Fruit fly (Drosophila melanogaster) whole organism, embryonic: ENCODE results near the gene CG15296.

Source experiments
- Ada2b ChIP-seq: fragments of 200-800 bp; sonication (Bioruptor generic); IDR thresholded peaks from 2 replicates; pipeline ENCODE4 v1.3.6; 2022; ENCODE audit warnings: missing biosample characterization, missing genetic modification characterization
- Antp ChIP-seq: fragments of 200-800 bp; sonication (Bioruptor generic); optimal IDR thresholded peaks from 3 replicates; lab custom pipeline; 2016; ENCODE audit warnings: missing biosample characterization, missing genetic modification characterization
- Atf-2 ChIP-seq: fragments of 200-800 bp; sonication (Bioruptor generic); optimal IDR thresholded peaks from 2 replicates; lab custom pipeline; 2016; ENCODE audit warnings: missing biosample characterization, missing genetic modification characterization
- B-H1 ChIP-seq: fragments of 200-800 bp; sonication (Bioruptor generic); IDR thresholded peaks from 3 replicates; pipeline ENCODE4 v1.3.6; 2022; ENCODE audit warnings: missing biosample characterization, missing genetic modification characterization
- Blimp-1 ChIP-seq: fragments of 200-800 bp; sonication (Bioruptor generic); optimal IDR thresholded peaks from 3 replicates; lab custom pipeline; 2018; ENCODE audit warnings: missing biosample characterization, missing genetic modification characterization, mild to moderate bottlenecking, moderate library complexity, missing genetic modification reagents
- CG10267 ChIP-seq: fragments of 200-800 bp; sonication (Bioruptor generic); optimal IDR thresholded peaks from 2 replicates; lab custom pipeline; 2018; ENCODE audit warnings: missing biosample characterization, mild to moderate bottlenecking, missing genetic modification characterization, moderate library complexity
- CG10462 ChIP-seq: fragments of 200-800 bp; sonication (Bioruptor generic); optimal IDR thresholded peaks from 2 replicates; lab custom pipeline; 2016; ENCODE audit warnings: missing biosample characterization, missing genetic modification characterization
- CG10959 ChIP-seq: fragments of 200-800 bp; sonication (Bioruptor generic); IDR thresholded peaks from 2 replicates; pipeline ENCODE4 v1.3.6; 2022; ENCODE audit warnings: missing biosample characterization, missing genetic modification characterization
- CG12659 ChIP-seq: fragments of 200-800 bp; sonication (Bioruptor generic); optimal IDR thresholded peaks from 3 replicates; lab custom pipeline; 2017; ENCODE audit warnings: mild to moderate bottlenecking, missing biosample characterization, missing genetic modification reagents, missing genetic modification characterization
- CG12942 ChIP-seq: fragments of 200-800 bp; sonication (Bioruptor generic); optimal IDR thresholded peaks from 3 replicates; lab custom pipeline; 2016; ENCODE audit warnings: missing biosample characterization, missing genetic modification characterization
- CG13296 ChIP-seq: fragments of 200-800 bp; sonication (Bioruptor generic); optimal IDR thresholded peaks from 3 replicates; lab custom pipeline; 2018; ENCODE audit warnings: missing biosample characterization, mild to moderate bottlenecking, missing genetic modification characterization
- CG14710 ChIP-seq: fragments of 200-800 bp; sonication (Bioruptor generic); optimal IDR thresholded peaks from 3 replicates; lab custom pipeline; 2019; ENCODE audit warnings: missing biosample characterization, mild to moderate bottlenecking, missing genetic modification characterization, moderate library complexity
- CG16813 ChIP-seq: fragments of 200-800 bp; sonication (Bioruptor generic); IDR thresholded peaks from 3 replicates; pipeline ENCODE4 v1.3.6; 2022; ENCODE audit warnings: missing biosample characterization, missing genetic modification characterization; ENCODE audit not compliant: partially characterized antibody
- CG17359 ChIP-seq: fragments of 200-800 bp; sonication (Bioruptor generic); optimal IDR thresholded peaks from 3 replicates; lab custom pipeline; 2018; ENCODE audit warnings: missing biosample characterization, mild to moderate bottlenecking, missing genetic modification characterization, moderate library complexity
- CG2889 ChIP-seq: fragments of 200-800 bp; sonication (Bioruptor generic); IDR thresholded peaks from 3 replicates; pipeline ENCODE4 v1.3.6; 2022; ENCODE audit warnings: missing biosample characterization, missing genetic modification characterization
- CG3163 ChIP-seq: fragments of 200-800 bp; sonication (Bioruptor generic); optimal IDR thresholded peaks from 3 replicates; lab custom pipeline; 2016; ENCODE audit warnings: missing biosample characterization, missing genetic modification characterization
- CG6689 ChIP-seq: fragments of 200-800 bp; sonication (Bioruptor generic); IDR thresholded peaks from 2 replicates; pipeline ENCODE4 v1.3.6; 2022; ENCODE audit warnings: missing biosample characterization, missing genetic modification characterization
- CG7357 ChIP-seq: fragments of 200-800 bp; sonication (Bioruptor generic); IDR thresholded peaks from 3 replicates; pipeline ENCODE4 v1.3.6; 2022; ENCODE audit warnings: missing biosample characterization, missing genetic modification characterization
- CG7987 ChIP-seq: fragments of 200-800 bp; sonication (Bioruptor generic); optimal IDR thresholded peaks from 2 replicates; lab custom pipeline; 2018; ENCODE audit warnings: missing biosample characterization, mild to moderate bottlenecking, missing genetic modification characterization, moderate library complexity
- CG8089 ChIP-seq: fragments of 200-800 bp; sonication (Bioruptor generic); optimal IDR thresholded peaks from 3 replicates; lab custom pipeline; 2016; ENCODE audit warnings: missing biosample characterization, missing genetic modification characterization
- CG9215 ChIP-seq: fragments of 200-800 bp; sonication (Bioruptor generic); IDR thresholded peaks from 2 replicates; pipeline ENCODE4 v1.3.6; 2022; ENCODE audit warnings: missing biosample characterization, missing genetic modification characterization
- Chrac-16 ChIP-seq: fragments of 200-800 bp; sonication (Bioruptor generic); optimal IDR thresholded peaks from 3 replicates; lab custom pipeline; 2016; ENCODE audit warnings: missing biosample characterization, missing genetic modification characterization
- CkIIα-i1 ChIP-seq: fragments of 200-800 bp; sonication (Bioruptor generic); IDR thresholded peaks from 2 replicates; pipeline ENCODE4 v1.3.6; 2022; ENCODE audit warnings: missing biosample characterization, missing genetic modification characterization
- CoRest ChIP-seq: fragments of 200-800 bp; sonication (Bioruptor generic); optimal IDR thresholded peaks from 3 replicates; lab custom pipeline; 2018; ENCODE audit warnings: missing biosample characterization, mild to moderate bottlenecking, missing genetic modification characterization, moderate library complexity
- D19B ChIP-seq: fragments of 200-800 bp; sonication (Bioruptor generic); optimal IDR thresholded peaks from 2 replicates; lab custom pipeline; 2017; ENCODE audit warnings: missing biosample characterization, mild to moderate bottlenecking, missing genetic modification characterization
- Drgx ChIP-seq: fragments of 200-800 bp; sonication (Bioruptor generic); IDR thresholded peaks from 2 replicates; pipeline ENCODE4 v1.3.6; 2022; ENCODE audit warnings: missing biosample characterization, missing genetic modification characterization
- Fer3 ChIP-seq: fragments of 200-800 bp; sonication (Bioruptor generic); optimal IDR thresholded peaks from 2 replicates; lab custom pipeline; 2018; ENCODE audit warnings: missing biosample characterization, mild to moderate bottlenecking, missing genetic modification characterization, moderate library complexity
- HLH4C ChIP-seq: fragments of 200-800 bp; sonication (Bioruptor generic); IDR thresholded peaks from 3 replicates; pipeline ENCODE4 v1.3.6; 2022; ENCODE audit warnings: missing biosample characterization, missing genetic modification characterization; ENCODE audit not compliant: partially characterized antibody
- HmgD ChIP-seq: fragments of 200-800 bp; sonication (Bioruptor generic); optimal IDR thresholded peaks from 3 replicates; lab custom pipeline; 2016; ENCODE audit warnings: missing biosample characterization, missing genetic modification characterization
- Hr39 ChIP-seq: fragments of >200 bp; optimal IDR thresholded peaks from 2 replicates; lab custom pipeline; 2017
- Meics ChIP-seq: fragments of 200-800 bp; sonication (Bioruptor generic); optimal IDR thresholded peaks from 2 replicates; lab custom pipeline; 2017; ENCODE audit warnings: missing biosample characterization, mild to moderate bottlenecking, missing genetic modification characterization
- Myb ChIP-seq: fragments of 200-800 bp; sonication (Bioruptor generic); optimal IDR thresholded peaks from 2 replicates; lab custom pipeline; 2016; ENCODE audit warnings: missing biosample characterization, missing genetic modification characterization
- NFAT ChIP-seq: fragments of 200-800 bp; sonication (Bioruptor generic); IDR thresholded peaks from 2 replicates; pipeline ENCODE4 v1.3.6; 2022; ENCODE audit warnings: missing biosample characterization, missing genetic modification characterization
- Rx ChIP-seq: fragments of 200-800 bp; sonication (Bioruptor generic); IDR thresholded peaks from 2 replicates; pipeline ENCODE4 v1.3.6; 2022; ENCODE audit warnings: missing biosample characterization, missing genetic modification characterization
- Spps ChIP-seq: fragments of 200-800 bp; sonication (Bioruptor generic); optimal IDR thresholded peaks from 2 replicates; lab custom pipeline; 2018; ENCODE audit warnings: missing biosample characterization, mild to moderate bottlenecking, missing genetic modification characterization
- Sry-β ChIP-seq: fragments of 200-800 bp; sonication (Bioruptor generic); optimal IDR thresholded peaks from 2 replicates; lab custom pipeline; 2018; ENCODE audit warnings: missing biosample characterization, mild to moderate bottlenecking, missing genetic modification characterization, moderate library complexity
- TFAM ChIP-seq: fragments of 200-800 bp; sonication (Bioruptor generic); optimal IDR thresholded peaks from 2 replicates; lab custom pipeline; 2017; ENCODE audit warnings: missing biosample characterization, missing genetic modification characterization, inconsistent platforms
- Tbp ChIP-seq: fragments of >200 bp; optimal IDR thresholded peaks from 2 replicates; lab custom pipeline; 2018; ENCODE audit warnings: missing biosample characterization, missing genetic modification characterization
- amos ChIP-seq: fragments of 200-800 bp; sonication (Bioruptor generic); IDR thresholded peaks from 2 replicates; pipeline ENCODE4 v1.3.6; 2022; ENCODE audit warnings: missing biosample characterization, missing genetic modification characterization; ENCODE audit not compliant: partially characterized antibody
- ase ChIP-seq: fragments of 200-800 bp; sonication (Bioruptor generic); IDR thresholded peaks from 3 replicates; pipeline ENCODE4 v1.3.6; 2022; ENCODE audit warnings: missing biosample characterization, missing genetic modification characterization
- bcd ChIP-seq: fragments of 200-800 bp; sonication (Bioruptor generic); optimal IDR thresholded peaks from 2 replicates; lab custom pipeline; 2017; ENCODE audit warnings: missing biosample characterization, mild to moderate bottlenecking, missing genetic modification characterization
- bsh ChIP-seq, 2 experiments: fragments of 200-800 bp; sonication (Bioruptor generic); optimal IDR thresholded peaks; 2 replicates each; lab custom pipeline; 2017 to 2018; ENCODE audit warnings: mild to moderate bottlenecking in 2 of 2, missing biosample characterization in 2 of 2, missing genetic modification characterization in 2 of 2, moderate library complexity in 1 of 2
- eve ChIP-seq, 2 experiments: fragments of >200 bp; optimal IDR thresholded peaks; 2 replicates each; lab custom pipeline; 2017; ENCODE audit warnings: missing biosample characterization in 2 of 2, missing genetic modification characterization in 2 of 2
- gsb-n ChIP-seq: fragments of 200-800 bp; sonication (Bioruptor generic); optimal IDR thresholded peaks from 3 replicates; lab custom pipeline; 2018; ENCODE audit warnings: missing biosample characterization, mild to moderate bottlenecking, missing genetic modification characterization
- h ChIP-seq: fragments of >200 bp; optimal IDR thresholded peaks from 2 replicates; lab custom pipeline; 2017
- hth ChIP-seq: fragments of >200 bp; optimal IDR thresholded peaks from 2 replicates; lab custom pipeline; 2017; ENCODE audit warnings: inconsistent platforms
- otp ChIP-seq: fragments of 200-800 bp; sonication (Bioruptor generic); IDR thresholded peaks from 3 replicates; pipeline ENCODE4, ENCODE4 v1.3.6; 2022; ENCODE audit warnings: missing biosample characterization, missing genetic modification characterization
- sd ChIP-seq: fragments of 200-800 bp; sonication (Bioruptor generic); optimal IDR thresholded peaks from 3 replicates; lab custom pipeline; 2018; ENCODE audit warnings: missing biosample characterization, mild to moderate bottlenecking, missing genetic modification characterization, moderate library complexity
- seq ChIP-seq: fragments of 200-800 bp; sonication (Bioruptor generic); IDR thresholded peaks from 2 replicates; pipeline ENCODE4 v1.3.6; 2022; ENCODE audit warnings: missing biosample characterization, missing genetic modification characterization
- sob ChIP-seq: fragments of 200-800 bp; sonication (Bioruptor generic); IDR thresholded peaks from 2 replicates; pipeline ENCODE4 v1.3.6; 2022; ENCODE audit warnings: missing biosample characterization, missing genetic modification characterization
- sr ChIP-seq: fragments of 200-800 bp; sonication (Bioruptor generic); IDR thresholded peaks from 3 replicates; pipeline ENCODE4 v1.3.6; 2022; ENCODE audit warnings: missing biosample characterization, missing genetic modification characterization
- ttk ChIP-seq: fragments of 200-800 bp; sonication (Bioruptor generic); IDR thresholded peaks from 2 replicates; pipeline ENCODE4 v2.1.2; 2022; ENCODE audit warnings: missing biosample characterization, missing genetic modification characterization

The CG15296 gene

DNA sequence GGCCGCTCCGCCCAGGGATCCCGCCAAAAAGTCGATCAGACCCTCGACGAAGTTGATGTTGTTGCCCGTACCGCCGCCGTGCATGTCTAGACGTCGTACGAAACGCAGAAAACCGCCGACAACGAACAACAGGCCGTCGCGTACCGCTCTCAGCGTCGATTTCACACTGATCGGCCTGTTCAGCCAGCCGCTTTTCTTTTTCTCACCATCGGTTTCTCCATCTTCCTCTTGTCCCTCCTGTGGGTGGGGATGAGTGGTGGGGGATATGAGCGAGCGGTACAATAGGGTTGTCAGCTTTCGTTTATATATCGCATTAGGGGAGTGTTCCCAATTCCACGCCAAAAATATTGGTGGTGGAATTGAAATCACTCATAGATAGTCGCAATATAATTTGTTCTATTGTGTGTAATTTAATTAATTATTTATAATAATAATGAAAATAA is 35.1 kb upstream of the CG15296 start (continued):
- TF ChIP-seq Rx (GFP tag; lab: Robert Waterston, UW) (0 out of 2 replicates have a peak, but pooled peaks have one; percentile 21), CG13296 (GFP tag; lab: Kevin White, UChicago) (no peak), CG7987 (GFP tag; lab: Kevin White, UChicago) (no peak), CG12942 (GFP tag; lab: Kevin White, UChicago) (no peak), bcd (peak; percentile 44), Myb (no peak), CG3163 (GFP tag; lab: Kevin White, UChicago) (no peak), CG8089 (no peak), sr (GFP tag; lab: Robert Waterston, UW) (no peak), D19B (no peak), HmgD (GFP tag; lab: Kevin White, UChicago) (no peak), Antp (peak; percentile 6), CG6689 (GFP tag; lab: Robert Waterston, UW) (no peak), bsh (GFP tag; optimal IDR thresholded peaks at IDR 0.05; lab: Kevin White, UChicago) (peak in 1 of 2 experiments; percentile 31), hth (lab: Kevin White, UChicago) (no peak), CG12659 (GFP tag; lab: Kevin White, UChicago) (peak; percentile 30), ttk (GFP tag; lab: Robert Waterston, UW) (peak; percentile 50; the same call in 1 of the 2 replicates), CG14710 (tag; lab: Kevin White, UChicago) (peak; percentile 52), sob (GFP tag; lab: Robert Waterston, UW) (peak; percentile 32; the same call in 1 of the 2 replicates), CoRest (tag; lab: Kevin White, UChicago) (peak; percentile 61), h (lab: Kevin White, UChicago) (no peak), Ada2b (peak; percentile 7; the same call in 1 of the 2 replicates), seq (no peak), CG17359 (tag; lab: Kevin White, UChicago) (peak; percentile 34), NFAT (GFP tag; lab: Robert Waterston, UW) (peak; percentile 37; the same call in 1 of the 2 replicates), HLH4C (GFP tag; lab: Robert Waterston, UW) (no peak), CG10267 (tag; lab: Kevin White, UChicago) (peak; percentile 15), CG10462 (no peak), CG2889 (GFP tag; lab: Robert Waterston, UW) (no peak), sd (tag; lab: Kevin White, UChicago) (no peak), Spps (tag; lab: Kevin White, UChicago) (no peak), CG7357 (GFP tag; lab: Robert Waterston, UW) (no peak), Tbp (no peak), Blimp-1 (GFP tag; lab: Kevin White, UChicago) (peak; percentile 15), Sry-β (peak; percentile 14), Meics (peak; percentile 42), Chrac-16 (GFP tag; lab: Kevin White, UChicago) (peak; percentile 27), CG9215 (GFP tag; lab: Robert Waterston, UW) (peak; percentile 47; the same call in 1 of the 2 replicates), Hr39 (lab: Kevin White, UChicago) (no peak), gsb-n (tag; lab: Kevin White, UChicago) (no peak), CkIIα-i1 (GFP tag; lab: Robert Waterston, UW) (no peak), CG16813 (GFP tag; lab: Robert Waterston, UW) (no peak), otp (no peak), ase (GFP tag; lab: Robert Waterston, UW) (peak; percentile 47; the same call in 1 of the 3 replicates), TFAM (GFP tag; lab: Kevin White, UChicago) (no peak), CG10959 (peak; percentile 26; the same call in 1 of the 2 replicates), B-H1 (GFP tag; lab: Robert Waterston, UW) (peak; percentile 29; the same call in 1 of the 3 replicates), amos (GFP tag; lab: Robert Waterston, UW) (peak; percentile 50), Atf-2 (GFP tag; lab: Kevin White, UChicago) (no peak), eve (GFP tag; optimal IDR thresholded peaks at IDR 0.05; lab: Kevin White, UChicago) (no peak), Drgx (GFP tag; lab: Robert Waterston, UW) (no peak), Fer3 (tag; lab: Kevin White, UChicago) (peak; percentile 40)
